Fruit fly (Drosophila melanogaster) whole organism, embryonic: ENCODE results near the gene CG6652.

ENCODE experiments used
- Ada2b ChIP-seq: fragments of 200-800 bp; sonication (Bioruptor generic); IDR thresholded peaks from 2 replicates; pipeline ENCODE4 v1.3.6; 2022; ENCODE audit warnings: missing biosample characterization, missing genetic modification characterization
- Awh ChIP-seq: fragments of 200-800 bp; sonication (Bioruptor generic); IDR thresholded peaks from 2 replicates; pipeline ENCODE4, ENCODE4 v1.3.6; 2022; ENCODE audit warnings: missing biosample characterization, missing genetic modification characterization
- Blimp-1 ChIP-seq: fragments of 200-800 bp; sonication (Bioruptor generic); optimal IDR thresholded peaks from 3 replicates; lab custom pipeline; 2018; ENCODE audit warnings: missing biosample characterization, missing genetic modification characterization, mild to moderate bottlenecking, moderate library complexity, missing genetic modification reagents
- CG11696 ChIP-seq: fragments of 200-800 bp; sonication (Bioruptor generic); IDR thresholded peaks from 2 replicates; pipeline ENCODE4 v1.3.6; 2022; ENCODE audit warnings: missing biosample characterization, missing genetic modification characterization
- CG1233 ChIP-seq: fragments of 200-800 bp; sonication (Bioruptor generic); optimal IDR thresholded peaks from 4 replicates; lab custom pipeline; 2018; ENCODE audit warnings: missing biosample characterization, mild to moderate bottlenecking, missing genetic modification characterization
- CG13424 ChIP-seq: fragments of 200-800 bp; sonication (Bioruptor generic); optimal IDR thresholded peaks from 2 replicates; lab custom pipeline; 2019; ENCODE audit warnings: missing biosample characterization, mild to moderate bottlenecking, missing genetic modification characterization, moderate library complexity
- CG14860 ChIP-seq: fragments of 200-800 bp; sonication (Bioruptor generic); IDR thresholded peaks from 3 replicates; pipeline ENCODE4 v1.3.6; 2022; ENCODE audit warnings: missing biosample characterization, missing genetic modification characterization; ENCODE audit not compliant: partially characterized antibody
- CG16815 ChIP-seq: fragments of 200-800 bp; sonication (Bioruptor generic); optimal IDR thresholded peaks from 3 replicates; lab custom pipeline; 2017; ENCODE audit warnings: missing biosample characterization, mild to moderate bottlenecking, missing genetic modification characterization
- CG17361 ChIP-seq: fragments of 200-800 bp; sonication (Bioruptor generic); IDR thresholded peaks from 3 replicates; pipeline ENCODE4 v1.3.6; 2022; ENCODE audit warnings: missing biosample characterization, missing genetic modification characterization
- CG17912 ChIP-seq: fragments of 200-800 bp; sonication (Bioruptor generic); optimal IDR thresholded peaks from 2 replicates; lab custom pipeline; 2018; ENCODE audit warnings: missing biosample characterization, mild to moderate bottlenecking, missing genetic modification characterization
- CG2199 ChIP-seq: fragments of 200-800 bp; sonication (Bioruptor generic); IDR thresholded peaks from 3 replicates; pipeline ENCODE4 v1.3.6; 2022; ENCODE audit warnings: missing biosample characterization, missing genetic modification characterization
- CG3407 ChIP-seq: fragments of 200-800 bp; sonication (Bioruptor generic); optimal IDR thresholded peaks from 2 replicates; lab custom pipeline; 2018; ENCODE audit warnings: missing biosample characterization, mild to moderate bottlenecking, missing genetic modification characterization
- CG3726 ChIP-seq: fragments of 200-800 bp; sonication (Bioruptor generic); IDR thresholded peaks from 3 replicates; pipeline ENCODE4, ENCODE4 v1.3.6; 2022; ENCODE audit warnings: missing biosample characterization, missing genetic modification characterization
- CG4282 ChIP-seq: fragments of 200-800 bp; sonication (Bioruptor generic); optimal IDR thresholded peaks from 2 replicates; lab custom pipeline; 2016; ENCODE audit warnings: missing biosample characterization, missing genetic modification characterization
- CG4707 ChIP-seq: fragments of 200-800 bp; sonication (Bioruptor generic); optimal IDR thresholded peaks from 2 replicates; lab custom pipeline; 2018; ENCODE audit warnings: missing biosample characterization, mild to moderate bottlenecking, missing genetic modification characterization, moderate library complexity
- CG5953 ChIP-seq: fragments of 200-800 bp; sonication (Bioruptor generic); IDR thresholded peaks from 2 replicates; pipeline ENCODE4 v1.3.6; 2022; ENCODE audit warnings: missing biosample characterization, missing genetic modification characterization
- CG6689 ChIP-seq: fragments of 200-800 bp; sonication (Bioruptor generic); IDR thresholded peaks from 2 replicates; pipeline ENCODE4 v1.3.6; 2022; ENCODE audit warnings: missing biosample characterization, missing genetic modification characterization
- CG6765 ChIP-seq: fragments of 200-800 bp; sonication (Bioruptor generic); optimal IDR thresholded peaks from 3 replicates; lab custom pipeline; 2017; ENCODE audit warnings: missing biosample characterization, mild to moderate bottlenecking, missing genetic modification characterization
- CG7928 ChIP-seq: fragments of 200-800 bp; sonication (Bioruptor generic); optimal IDR thresholded peaks from 2 replicates; lab custom pipeline; 2017; ENCODE audit warnings: missing biosample characterization, mild to moderate bottlenecking, missing genetic modification characterization
- CG7963 ChIP-seq: fragments of 200-800 bp; sonication (Bioruptor generic); IDR thresholded peaks from 3 replicates; pipeline ENCODE4 v1.3.6; 2022; ENCODE audit warnings: missing biosample characterization, missing genetic modification characterization; ENCODE audit not compliant: partially characterized antibody
- Gsc ChIP-seq: fragments of 200-800 bp; sonication (Bioruptor generic); IDR thresholded peaks from 2 replicates; pipeline ENCODE4 v1.3.6; 2022; ENCODE audit warnings: missing biosample characterization, missing genetic modification characterization
- HHEX ChIP-seq: fragments of 200-800 bp; sonication (Bioruptor generic); optimal IDR thresholded peaks from 3 replicates; lab custom pipeline; 2017; ENCODE audit warnings: missing biosample characterization, mild to moderate bottlenecking, missing genetic modification characterization, missing genetic modification reagents
- HLHmδ ChIP-seq: fragments of 200-800 bp; sonication (Bioruptor generic); optimal IDR thresholded peaks from 2 replicates; lab custom pipeline; 2018; ENCODE audit warnings: missing biosample characterization, mild to moderate bottlenecking, missing genetic modification characterization, moderate library complexity
- Med ChIP-seq: fragments of 200-800 bp; sonication (Bioruptor generic); peaks from one replicate; lab custom pipeline; 2016; ENCODE audit warnings: missing biosample characterization, missing genetic modification characterization, mild to moderate bottlenecking, inconsistent platforms, moderate library complexity
- NC2β ChIP-seq: fragments of 200-800 bp; sonication (Bioruptor generic); optimal IDR thresholded peaks from 2 replicates; lab custom pipeline; 2016; ENCODE audit warnings: missing biosample characterization, missing genetic modification characterization
- Rfx ChIP-seq: fragments of 200-800 bp; sonication (Bioruptor generic); IDR thresholded peaks from 2 replicates; pipeline ENCODE4 v1.3.6; 2022; ENCODE audit warnings: missing biosample characterization, missing genetic modification characterization
- abd-A ChIP-seq: fragments of 200-800 bp; sonication (Bioruptor generic); optimal IDR thresholded peaks from 3 replicates; lab custom pipeline; 2019; ENCODE audit warnings: missing biosample characterization, mild to moderate bottlenecking, missing genetic modification characterization, moderate library complexity
- ac ChIP-seq: fragments of 200-800 bp; sonication (Bioruptor generic); optimal IDR thresholded peaks from 3 replicates; lab custom pipeline; 2017; ENCODE audit warnings: missing biosample characterization, mild to moderate bottlenecking, missing genetic modification characterization
- al ChIP-seq: fragments of 200-800 bp; sonication (Bioruptor generic); IDR thresholded peaks from 2 replicates; pipeline ENCODE4 v1.3.6; 2022; ENCODE audit warnings: missing biosample characterization, missing genetic modification characterization
- amos ChIP-seq: fragments of 200-800 bp; sonication (Bioruptor generic); IDR thresholded peaks from 2 replicates; pipeline ENCODE4 v1.3.6; 2022; ENCODE audit warnings: missing biosample characterization, missing genetic modification characterization; ENCODE audit not compliant: partially characterized antibody
- ap ChIP-seq: fragments of 200-800 bp; sonication (Bioruptor generic); IDR thresholded peaks from 2 replicates; pipeline ENCODE4 v1.3.6; 2022; ENCODE audit warnings: missing biosample characterization, missing genetic modification characterization
- dmrt99B ChIP-seq: fragments of 200-800 bp; sonication (Bioruptor generic); optimal IDR thresholded peaks from 2 replicates; lab custom pipeline; 2018; ENCODE audit warnings: missing biosample characterization, mild to moderate bottlenecking, missing genetic modification characterization, moderate library complexity
- dysf ChIP-seq: fragments of 200-800 bp; sonication (Bioruptor generic); IDR thresholded peaks from 3 replicates; pipeline ENCODE4 v1.3.6; 2022; ENCODE audit warnings: missing biosample characterization, missing genetic modification characterization
- gem ChIP-seq: fragments of 200-800 bp; sonication (Bioruptor generic); optimal IDR thresholded peaks from 2 replicates; lab custom pipeline; 2019; ENCODE audit warnings: missing biosample characterization, mild to moderate bottlenecking, missing genetic modification characterization, moderate library complexity
- jumu ChIP-seq: fragments of 200-800 bp; sonication (Bioruptor generic); optimal IDR thresholded peaks from 3 replicates; lab custom pipeline; 2016; ENCODE audit warnings: missing biosample characterization, missing genetic modification characterization
- oc ChIP-seq: fragments of 200-800 bp; sonication (Bioruptor generic); optimal IDR thresholded peaks from 2 replicates; lab custom pipeline; 2018; ENCODE audit warnings: missing biosample characterization, mild to moderate bottlenecking, missing genetic modification characterization, moderate library complexity
- pros ChIP-seq: fragments of 200-800 bp; sonication (Bioruptor generic); optimal IDR thresholded peaks from 3 replicates; lab custom pipeline; 2019; ENCODE audit warnings: missing biosample characterization, mild to moderate bottlenecking, missing genetic modification characterization, moderate library complexity
- sr ChIP-seq: fragments of 200-800 bp; sonication (Bioruptor generic); IDR thresholded peaks from 3 replicates; pipeline ENCODE4 v1.3.6; 2022; ENCODE audit warnings: missing biosample characterization, missing genetic modification characterization
- vvl ChIP-seq: fragments of 200-800 bp; sonication (Bioruptor generic); IDR thresholded peaks from 2 replicates; pipeline ENCODE4 v1.3.6; 2022; ENCODE audit warnings: missing biosample characterization, missing genetic modification characterization

CG6652 gene

dm6 chr3L:16981114-16981648 is 41.5 kb downstream of the CG6652 start (continued):
- TF ChIP-seq ac (GFP tag; lab: Kevin White, UChicago), result no peak
- TF ChIP-seq dysf (GFP tag; lab: Robert Waterston, UW), result no peak
- TF ChIP-seq dmrt99B (tag; lab: Kevin White, UChicago), result no peak
- no peak for TF ChIP-seq ap
- TF ChIP-seq Rfx (GFP tag; lab: Robert Waterston, UW), result no peak
- TF ChIP-seq CG3726 (GFP tag; lab: Robert Waterston, UW), result no peak
- TF ChIP-seq sr (GFP tag; lab: Robert Waterston, UW), result no peak
- no peak for TF ChIP-seq CG13424 (tag; lab: Kevin White, UChicago)
- TF ChIP-seq CG6689 (GFP tag; lab: Robert Waterston, UW), result no peak
- no peak for TF ChIP-seq Ada2b
- no peak for TF ChIP-seq CG14860 (GFP tag; lab: Robert Waterston, UW)
- TF ChIP-seq CG11696, result no peak
- TF ChIP-seq HLHmδ (GFP tag; lab: Kevin White, UChicago), result no peak
- no peak for TF ChIP-seq NC2β (GFP tag; lab: Kevin White, UChicago)
- TF ChIP-seq CG7928, result no peak
- TF ChIP-seq CG17912 (GFP tag; lab: Kevin White, UChicago), result no peak
- no peak for TF ChIP-seq CG7963 (GFP tag; lab: Robert Waterston, UW)
- no peak for TF ChIP-seq jumu (GFP tag; lab: Kevin White, UChicago)
- TF ChIP-seq CG16815 (GFP tag; lab: Kevin White, UChicago), result no peak
- no peak for TF ChIP-seq al (GFP tag; lab: Robert Waterston, UW)
- no peak for TF ChIP-seq CG4707 (GFP tag; lab: Kevin White, UChicago)
- no peak for TF ChIP-seq CG4282 (GFP tag; lab: Kevin White, UChicago)
- no peak for TF ChIP-seq CG5953 (GFP tag; lab: Robert Waterston, UW)
- TF ChIP-seq CG2199 (GFP tag; lab: Robert Waterston, UW), result no peak
- TF ChIP-seq CG3407, result no peak
- TF ChIP-seq HHEX (GFP tag; lab: Kevin White, UChicago), result no peak
- TF ChIP-seq amos (GFP tag; lab: Robert Waterston, UW), result no peak; the same call in 1 of the 2 replicates
- no peak for TF ChIP-seq CG1233 (GFP tag; lab: Kevin White, UChicago)

dm6 chr3L:16978406-16978805 is 44.2 kb downstream of the CG6652 start:
- 0 out of 2 replicates have a peak, but pooled peaks have one; percentile 15 for TF ChIP-seq Awh (GFP tag; lab: Robert Waterston, UW)
- no peak for TF ChIP-seq gem (tag; lab: Kevin White, UChicago)
- TF ChIP-seq Blimp-1 (GFP tag; lab: Kevin White, UChicago), result peak; percentile 0
- no peak for TF ChIP-seq Gsc (GFP tag; lab: Robert Waterston, UW)
- peak; percentile 39; the same call in 1 of the 2 replicates for TF ChIP-seq vvl (GFP tag; lab: Robert Waterston, UW)
- TF ChIP-seq Med (GFP tag; lab: Kevin White, UChicago), result peak; percentile 16
- peak; percentile 64 for TF ChIP-seq oc (tag; lab: Kevin White, UChicago)
- TF ChIP-seq CG6765 (GFP tag; lab: Kevin White, UChicago), result no peak
- peak; percentile 81 for TF ChIP-seq abd-A
- TF ChIP-seq pros, result peak; percentile 87
- no peak for TF ChIP-seq CG17361 (GFP tag; lab: Robert Waterston, UW)
